ENCODE assay signal across 5 worm cellular contexts in genomic region chrIV:13609755-13610154, ce11.
A peak's percentile ranks its signal among the peaks of the same experiment; 100 is the strongest.
TF ChIP-seq lines count a peak whose summit lies in the region.

C08F11.13 (minus strand) TSS chrIV:13609892.

TF ChIP-seq in whole organism, L1 larva, 84 proteins besides CTCF, POLR2A, EP300 and RAD21:
- peak; percentile 36 for TF ChIP-seq elt-2 (tag; optimal IDR thresholded peaks at IDR 0.05; lab: Kevin White, UChicago)
- peak; percentile 14 for TF ChIP-seq nhr-85 (tag; lab: Kevin White, UChicago)
- TF ChIP-seq lin-35 (GFP tag; optimal IDR thresholded peaks at IDR 0.05; lab: Kevin White, UChicago) = peak in 1 of 2 experiments; percentile 20
- TF ChIP-seq grh-1 (GFP tag; IDR thresholded peaks at IDR 0.05; lab: Robert Waterston, UW) = no peak

TF ChIP-seq in whole organism, L2 larva, 48 proteins besides CTCF, POLR2A, EP300 and RAD21:
- TF ChIP-seq gmeb-1 (tag; optimal IDR thresholded peaks at IDR 0.05; lab: Kevin White, UChicago) = peak; percentile 18
- TF ChIP-seq fos-1 (tag; optimal IDR thresholded peaks at IDR 0.05; lab: Kevin White, UChicago) = peak; percentile 43
- TF ChIP-seq sma-9 (GFP tag; optimal IDR thresholded peaks at IDR 0.05; lab: Kevin White, UChicago) = peak; percentile 60
- no peak for TF ChIP-seq sma-9 (tag; optimal IDR thresholded peaks at IDR 0.05; lab: Kevin White, UChicago)
- TF ChIP-seq nhr-129 (tag; optimal IDR thresholded peaks at IDR 0.05; lab: Kevin White, UChicago) = peak; percentile 12
- TF ChIP-seq alr-1 (tag; optimal IDR thresholded peaks at IDR 0.05; lab: Kevin White, UChicago) = no peak

TF ChIP-seq in whole organism, L3 larva, 47 proteins besides CTCF, POLR2A, EP300 and RAD21:
- TF ChIP-seq fkh-2 (tag; optimal IDR thresholded peaks at IDR 0.05; lab: Kevin White, UChicago) (no peak), elt-2 (tag; optimal IDR thresholded peaks at IDR 0.05; lab: Kevin White, UChicago) (peak; percentile 69), nhr-76 (tag; optimal IDR thresholded peaks at IDR 0.05; lab: Kevin White, UChicago) (no peak), jun-1 (tag; optimal IDR thresholded peaks at IDR 0.05; lab: Kevin White, UChicago) (peak; percentile 0), fos-1 (tag; optimal IDR thresholded peaks at IDR 0.05; lab: Kevin White, UChicago) (no peak), nhr-11 (tag; optimal IDR thresholded peaks at IDR 0.05; lab: Kevin White, UChicago) (no peak), egl-27 (tag; optimal IDR thresholded peaks at IDR 0.05; lab: Kevin White, UChicago) (no peak), nhr-12 (tag; optimal IDR thresholded peaks at IDR 0.05; lab: Kevin White, UChicago) (no peak), nhr-237 (tag; optimal IDR thresholded peaks at IDR 0.05; lab: Kevin White, UChicago) (no peak), tbx-2 (tag; optimal IDR thresholded peaks at IDR 0.05; lab: Kevin White, UChicago) (no peak), ama-1 (optimal IDR thresholded peaks at IDR 0.05; lab: Kevin White, UChicago) (no peak), aly-2 (tag; optimal IDR thresholded peaks at IDR 0.05; lab: Kevin White, UChicago) (no peak), fkh-10 (GFP tag; optimal IDR thresholded peaks at IDR 0.05; lab: Kevin White, UChicago) (no peak), pha-4 (tag; optimal IDR thresholded peaks at IDR 0.05; lab: Kevin White, UChicago) (peak; percentile 60), daf-12 (tag; optimal IDR thresholded peaks at IDR 0.05; lab: Kevin White, UChicago) (no peak), pqm-1 (tag; optimal IDR thresholded peaks at IDR 0.05; lab: Kevin White, UChicago) (peak; percentile 82)

TF ChIP-seq in whole organism, L4 larva, 104 proteins besides CTCF, POLR2A, EP300 and RAD21 (continues in another document):
- no peak for TF ChIP-seq ceh-32 (tag; optimal IDR thresholded peaks at IDR 0.05; lab: Kevin White, UChicago; ENCODE audit: poor library complexity)
- TF ChIP-seq fos-1 (tag; optimal IDR thresholded peaks at IDR 0.05; lab: Kevin White, UChicago) = no peak
- TF ChIP-seq dve-1 (tag; optimal IDR thresholded peaks at IDR 0.05; lab: Kevin White, UChicago; ENCODE audit: insufficient read depth) = peak; percentile 44
- TF ChIP-seq nhr-6 (tag; optimal IDR thresholded peaks at IDR 0.05; lab: Kevin White, UChicago) = no peak
- TF ChIP-seq mes-2 (tag; optimal IDR thresholded peaks at IDR 0.05; lab: Kevin White, UChicago; ENCODE audit: poor library complexity, severe bottlenecking) = no peak
- TF ChIP-seq ceh-44 (GFP tag; IDR thresholded peaks at IDR 0.05; lab: Robert Waterston, UW) = no peak
- no peak for TF ChIP-seq daf-8 (GFP tag; IDR thresholded peaks at IDR 0.05; lab: Robert Waterston, UW)
- no peak for TF ChIP-seq mxl-2 (GFP tag; conservative IDR thresholded peaks at IDR 0.05; lab: Robert Waterston, UW)
- no peak for TF ChIP-seq nhr-111 (GFP tag; optimal IDR thresholded peaks at IDR 0.05; lab: Kevin White, UChicago)
- TF ChIP-seq egl-27 (tag; optimal IDR thresholded peaks at IDR 0.05; lab: Kevin White, UChicago) = no peak
- no peak for TF ChIP-seq lin-1 (GFP tag; IDR thresholded peaks at IDR 0.05; lab: Robert Waterston, UW)
- no peak for TF ChIP-seq zip-11 (GFP tag; IDR thresholded peaks at IDR 0.05; lab: Robert Waterston, UW)
- peak in 1 of 2 experiments; percentile 54 for TF ChIP-seq unc-62 (GFP tag; optimal IDR thresholded peaks at IDR 0.05 in 1 of 2; lab: Kevin White, UChicago)
- TF ChIP-seq unc-62 (tag; optimal IDR thresholded peaks at IDR 0.05; lab: Kevin White, UChicago) = no peak
- no peak for TF ChIP-seq gei-8 (GFP tag; optimal IDR thresholded peaks at IDR 0.05; lab: Kevin White, UChicago)
- no peak for TF ChIP-seq cey-2 (tag; optimal IDR thresholded peaks at IDR 0.05; lab: Kevin White, UChicago; ENCODE audit: borderline replicate concordance, insufficient read depth)
- no peak for TF ChIP-seq nhr-11 (tag; optimal IDR thresholded peaks at IDR 0.05; lab: Kevin White, UChicago)
- no peak for TF ChIP-seq attf-4 (tag; optimal IDR thresholded peaks at IDR 0.05; lab: Kevin White, UChicago)
- no peak for TF ChIP-seq Y75B8A.6 (GFP tag; IDR thresholded peaks at IDR 0.05; lab: Robert Waterston, UW)
- no peak for TF ChIP-seq D1046.2 (GFP tag; IDR thresholded peaks at IDR 0.05; lab: Robert Waterston, UW)
- TF ChIP-seq spr-3 (GFP tag; optimal IDR thresholded peaks at IDR 0.05; lab: Kevin White, UChicago) = no peak
- no peak for TF ChIP-seq snpc-1.2 (GFP tag; IDR thresholded peaks at IDR 0.05; lab: Robert Waterston, UW)
- no peak for TF ChIP-seq mxl-3 (GFP tag; optimal IDR thresholded peaks at IDR 0.05; lab: Kevin White, UChicago)
- TF ChIP-seq dmd-9 (GFP tag; IDR thresholded peaks at IDR 0.05; lab: Robert Waterston, UW) = no peak
- no peak for TF ChIP-seq dmd-6 (GFP tag; IDR thresholded peaks at IDR 0.05; lab: Robert Waterston, UW)
- TF ChIP-seq unc-130 (GFP tag; optimal IDR thresholded peaks at IDR 0.05; lab: Kevin White, UChicago) = no peak
- TF ChIP-seq lin-39 (tag; optimal IDR thresholded peaks at IDR 0.05; lab: Kevin White, UChicago) = no peak
- no peak for TF ChIP-seq set-16 (GFP tag; IDR thresholded peaks at IDR 0.05; lab: Robert Waterston, UW)
- no peak for TF ChIP-seq jun-1 (tag; optimal IDR thresholded peaks at IDR 0.05; lab: Kevin White, UChicago)
- TF ChIP-seq lsy-2 (tag; optimal IDR thresholded peaks at IDR 0.05; lab: Kevin White, UChicago) = no peak
- no peak for TF ChIP-seq tra-1 (GFP tag; IDR thresholded peaks at IDR 0.05; lab: Robert Waterston, UW)
- peak; percentile 59 for TF ChIP-seq nhr-28 (tag; optimal IDR thresholded peaks at IDR 0.05; lab: Kevin White, UChicago)
- no peak for TF ChIP-seq Y5F2A.4 (GFP tag; optimal IDR thresholded peaks at IDR 0.05; lab: Kevin White, UChicago)
- TF ChIP-seq lir-3 (tag; optimal IDR thresholded peaks at IDR 0.05; lab: Kevin White, UChicago) = no peak
- no peak for TF ChIP-seq zfp-3 (GFP tag; conservative IDR thresholded peaks at IDR 0.05; lab: Robert Waterston, UW)
- no peak for TF ChIP-seq hif-1 (tag; optimal IDR thresholded peaks at IDR 0.05; lab: Kevin White, UChicago)

TF ChIP-seq in whole organism, young adult, 124 proteins besides CTCF, POLR2A, EP300 and RAD21:
- TF ChIP-seq nhr-80 (tag; optimal IDR thresholded peaks at IDR 0.05; lab: Kevin White, UChicago) (peak; percentile 26), snpc-4 (GFP tag; optimal IDR thresholded peaks at IDR 0.05; lab: Kevin White, UChicago) (no peak), snpc-4 (tag; optimal IDR thresholded peaks at IDR 0.05; lab: Kevin White, UChicago) (no peak)
